Worm (Caenorhabditis elegans): Measurements from ENCODE around the gene orc-4.

DNA sequence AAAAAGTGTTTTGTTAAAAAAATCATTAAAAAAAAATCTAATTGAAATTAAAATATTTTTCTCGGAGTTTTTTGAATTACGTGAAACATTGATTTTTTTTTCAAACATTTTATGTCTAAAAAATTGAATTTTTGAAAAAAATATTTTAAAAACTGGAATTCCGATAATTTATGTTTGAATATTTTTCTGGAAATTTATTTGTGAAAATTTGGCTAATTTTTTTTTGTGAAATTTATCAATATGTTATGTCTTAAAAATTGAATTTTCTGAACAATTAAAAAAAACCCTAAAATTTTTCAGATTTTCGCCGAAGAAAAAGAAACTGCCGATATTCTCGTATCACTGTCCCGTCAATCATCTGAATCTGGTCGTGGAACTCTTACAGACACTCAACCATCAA is 33.6 kb upstream of the orc-4 start, which contains the start of gene Y39A1A.24:
- TF ChIP-seq madf-2 (tag; optimal IDR thresholded peaks at IDR 0.05) (no peak), pat-9 (tag; optimal IDR thresholded peaks at IDR 0.05) (no peak), ceh-9 (tag; optimal IDR thresholded peaks at IDR 0.05) (no peak), pax-1 (tag; optimal IDR thresholded peaks at IDR 0.05) (no peak), C38D4.7 (GFP tag; optimal IDR thresholded peaks at IDR 0.05) (no peak), ref-2 (tag; optimal IDR thresholded peaks at IDR 0.05) (no peak), lin-11 (tag; optimal IDR thresholded peaks at IDR 0.05) (no peak), ama-1 (optimal IDR thresholded peaks at IDR 0.05) (no peak), ceh-14 (tag; optimal IDR thresholded peaks at IDR 0.05) (no peak)

Data from whole organism, late embryonic.